Fruit fly (Drosophila melanogaster) whole organism, embryonic: ENCODE data around the gene CG31404.

Source experiments
- Ada2b ChIP-seq: fragments of 200-800 bp; sonication (Bioruptor generic); IDR thresholded peaks from 2 replicates; pipeline ENCODE4 v1.3.6; 2022; ENCODE audit warnings: missing biosample characterization, missing genetic modification characterization
- CG1024 ChIP-seq: fragments of 200-800 bp; sonication (Bioruptor generic); IDR thresholded peaks from 2 replicates; pipeline ENCODE4 v1.3.6; 2022; ENCODE audit warnings: missing biosample characterization, missing genetic modification characterization
- CG10979 ChIP-seq: fragments of 200-800 bp; sonication (Bioruptor generic); optimal IDR thresholded peaks from 2 replicates; lab custom pipeline; 2018; ENCODE audit warnings: missing biosample characterization, mild to moderate bottlenecking, missing genetic modification characterization, moderate library complexity
- CG11247 ChIP-seq: fragments of 200-800 bp; sonication (Bioruptor generic); IDR thresholded peaks from 2 replicates; pipeline ENCODE4 v1.3.6; 2022; ENCODE audit warnings: missing biosample characterization, missing genetic modification characterization
- CG12104 ChIP-seq: fragments of 200-800 bp; sonication (Bioruptor generic); optimal IDR thresholded peaks from 3 replicates; lab custom pipeline; 2016; ENCODE audit warnings: missing biosample characterization, missing genetic modification characterization
- CG12155 ChIP-seq: fragments of 200-800 bp; sonication (Bioruptor generic); optimal IDR thresholded peaks from 3 replicates; lab custom pipeline; 2016; ENCODE audit warnings: missing biosample characterization, missing genetic modification characterization
- CG12219 ChIP-seq: fragments of 200-800 bp; sonication (Bioruptor generic); optimal IDR thresholded peaks from 3 replicates; lab custom pipeline; 2018; ENCODE audit warnings: missing biosample characterization, mild to moderate bottlenecking, missing genetic modification characterization
- CG16815 ChIP-seq: fragments of 200-800 bp; sonication (Bioruptor generic); optimal IDR thresholded peaks from 3 replicates; lab custom pipeline; 2017; ENCODE audit warnings: missing biosample characterization, mild to moderate bottlenecking, missing genetic modification characterization
- CG17802 ChIP-seq: fragments of 200-800 bp; sonication (Bioruptor generic); optimal IDR thresholded peaks from 2 replicates; lab custom pipeline; 2018; ENCODE audit warnings: missing biosample characterization, mild to moderate bottlenecking, missing genetic modification characterization, moderate library complexity
- CG18476 ChIP-seq: fragments of 200-800 bp; sonication (Bioruptor generic); optimal IDR thresholded peaks from 2 replicates; lab custom pipeline; 2016; ENCODE audit warnings: missing biosample characterization, mild to moderate bottlenecking, missing genetic modification characterization
- CG33557 ChIP-seq: fragments of 200-800 bp; sonication (Bioruptor generic); optimal IDR thresholded peaks from 2 replicates; lab custom pipeline; 2019; ENCODE audit warnings: missing biosample characterization, mild to moderate bottlenecking, missing genetic modification characterization, moderate library complexity
- CG34224 ChIP-seq: fragments of 200-800 bp; sonication (Bioruptor generic); IDR thresholded peaks from 3 replicates; pipeline ENCODE4 v1.3.6; 2022; ENCODE audit warnings: missing biosample characterization, missing genetic modification characterization; ENCODE audit not compliant: partially characterized antibody
- CG5953 ChIP-seq: fragments of 200-800 bp; sonication (Bioruptor generic); IDR thresholded peaks from 2 replicates; pipeline ENCODE4 v1.3.6; 2022; ENCODE audit warnings: missing biosample characterization, missing genetic modification characterization
- CG7556 ChIP-seq: fragments of 200-800 bp; sonication (Bioruptor generic); optimal IDR thresholded peaks from 2 replicates; lab custom pipeline; 2017; ENCODE audit warnings: missing biosample characterization, mild to moderate bottlenecking, missing genetic modification characterization
- CTCF ChIP-seq: fragments of 200-800 bp; sonication (Bioruptor generic); optimal IDR thresholded peaks from 2 replicates; lab custom pipeline; 2017; ENCODE audit warnings: missing biosample characterization, mild to moderate bottlenecking, missing genetic modification characterization, moderate library complexity
- CkIIα-i1 ChIP-seq: fragments of 200-800 bp; sonication (Bioruptor generic); IDR thresholded peaks from 2 replicates; pipeline ENCODE4 v1.3.6; 2022; ENCODE audit warnings: missing biosample characterization, missing genetic modification characterization
- D ChIP-seq, 2 experiments: fragments of 200-800 bp in 1 of 2; fragments of >200 bp in 1 of 2; sonication (Bioruptor generic) in 1 of 2; optimal IDR thresholded peaks; 2 replicates in 1 of 2; 3 replicates in 1 of 2; lab custom pipeline; 2017; ENCODE audit warnings: mild to moderate bottlenecking in 1 of 2, missing biosample characterization in 1 of 2, missing genetic modification characterization in 1 of 2, missing genetic modification reagents in 1 of 2
- Ets97D ChIP-seq: fragments of 200-800 bp; sonication (Bioruptor generic); optimal IDR thresholded peaks from 3 replicates; lab custom pipeline; 2016; ENCODE audit warnings: missing biosample characterization, missing genetic modification characterization
- H2.0 ChIP-seq: fragments of 200-800 bp; sonication (Bioruptor generic); IDR thresholded peaks from 2 replicates; pipeline ENCODE4 v1.3.6; 2022; ENCODE audit warnings: missing biosample characterization, missing genetic modification characterization
- Hr78 ChIP-seq, 2 experiments: fragments of 200-800 bp in 1 of 2; fragments of >200 bp in 1 of 2; sonication (Bioruptor generic) in 1 of 2; optimal IDR thresholded peaks; 2 replicates each; lab custom pipeline; 2017 to 2019; ENCODE audit warnings: missing biosample characterization in 2 of 2, missing genetic modification characterization in 2 of 2, mild to moderate bottlenecking in 1 of 2, moderate library complexity in 1 of 2
- Neu2 ChIP-seq: fragments of 200-800 bp; sonication (Bioruptor generic); optimal IDR thresholded peaks from 3 replicates; lab custom pipeline; 2016; ENCODE audit warnings: missing biosample characterization, missing genetic modification characterization, borderline replicate concordance
- Oaz ChIP-seq: fragments of 200-800 bp; sonication (Bioruptor generic); IDR thresholded peaks from 2 replicates; pipeline ENCODE4 v1.3.6; 2022; ENCODE audit warnings: missing biosample characterization, missing genetic modification characterization
- Poxn ChIP-seq: fragments of 200-800 bp; sonication (Bioruptor generic); IDR thresholded peaks from 2 replicates; pipeline ENCODE4 v1.3.6; 2022; ENCODE audit warnings: missing biosample characterization, missing genetic modification characterization
- Sry-δ ChIP-seq: fragments of 200-800 bp; sonication (Bioruptor generic); optimal IDR thresholded peaks from 2 replicates; lab custom pipeline; 2016; ENCODE audit warnings: missing biosample characterization, missing genetic modification characterization
- Xbp1 ChIP-seq: fragments of 200-800 bp; sonication (Bioruptor generic); optimal IDR thresholded peaks from 3 replicates; lab custom pipeline; 2016; ENCODE audit warnings: missing biosample characterization, mild to moderate bottlenecking, missing genetic modification characterization
- ac ChIP-seq: fragments of 200-800 bp; sonication (Bioruptor generic); optimal IDR thresholded peaks from 3 replicates; lab custom pipeline; 2017; ENCODE audit warnings: missing biosample characterization, mild to moderate bottlenecking, missing genetic modification characterization
- bowl ChIP-seq: fragments of 200-800 bp; sonication (Bioruptor generic); IDR thresholded peaks from 2 replicates; pipeline ENCODE4 v1.3.6; 2022; ENCODE audit warnings: missing biosample characterization, missing genetic modification characterization
- emc ChIP-seq: fragments of 200-800 bp; sonication (Bioruptor generic); optimal IDR thresholded peaks from 2 replicates; lab custom pipeline; 2016; ENCODE audit warnings: missing biosample characterization, missing genetic modification characterization
- ems ChIP-seq: fragments of 200-800 bp; sonication (Bioruptor generic); optimal IDR thresholded peaks from 3 replicates; lab custom pipeline; 2016; ENCODE audit warnings: missing biosample characterization, missing genetic modification characterization
- fd3F ChIP-seq: fragments of 200-800 bp; sonication (Bioruptor generic); optimal IDR thresholded peaks from 2 replicates; lab custom pipeline; 2018; ENCODE audit warnings: missing biosample characterization, mild to moderate bottlenecking, missing genetic modification characterization, moderate library complexity
- gsb ChIP-seq: fragments of 200-800 bp; sonication (Bioruptor generic); IDR thresholded peaks from 2 replicates; pipeline ENCODE4 v1.3.6; 2022; ENCODE audit warnings: missing biosample characterization, missing genetic modification characterization
- h ChIP-seq: fragments of >200 bp; optimal IDR thresholded peaks from 2 replicates; lab custom pipeline; 2017
- hkb ChIP-seq, 2 experiments: fragments of 200-800 bp in 1 of 2; fragments of >200 bp in 1 of 2; sonication (Bioruptor generic) in 1 of 2; IDR thresholded peaks in 1 of 2; optimal IDR thresholded peaks in 1 of 2; 2 replicates each; pipeline versions ENCODE4 v1.3.6 to Lab custom; 2017 to 2022; ENCODE audit warnings: missing biosample characterization in 1 of 2, missing genetic modification characterization in 1 of 2
- ind ChIP-seq: fragments of 200-800 bp; sonication (Bioruptor generic); optimal IDR thresholded peaks from 3 replicates; lab custom pipeline; 2016; ENCODE audit warnings: missing biosample characterization, missing genetic modification characterization
- jigr1 ChIP-seq: fragments of 200-800 bp; sonication (Bioruptor generic); IDR thresholded peaks from 3 replicates; pipeline ENCODE4 v1.3.6; 2022; ENCODE audit warnings: missing biosample characterization, missing genetic modification characterization
- ken ChIP-seq: fragments of 200-800 bp; sonication (Bioruptor generic); IDR thresholded peaks from 3 replicates; pipeline ENCODE4 v1.3.6; 2022; ENCODE audit warnings: missing biosample characterization, missing genetic modification characterization
- kni ChIP-seq: fragments of 200-800 bp; sonication (Bioruptor generic); optimal IDR thresholded peaks from 3 replicates; lab custom pipeline; 2017; ENCODE audit warnings: mild to moderate bottlenecking, missing biosample characterization, missing genetic modification reagents, missing genetic modification characterization
- luna ChIP-seq: fragments of 200-800 bp; sonication (Bioruptor generic); optimal IDR thresholded peaks from 2 replicates; lab custom pipeline; 2016; ENCODE audit warnings: missing biosample characterization, missing genetic modification characterization
- nerfin-1 ChIP-seq: fragments of 200-800 bp; sonication (Bioruptor generic); optimal IDR thresholded peaks from 3 replicates; lab custom pipeline; 2019; ENCODE audit warnings: missing biosample characterization, mild to moderate bottlenecking, missing genetic modification characterization, moderate library complexity
- pb ChIP-seq: fragments of 200-800 bp; sonication (Bioruptor generic); optimal IDR thresholded peaks from 3 replicates; lab custom pipeline; 2016; ENCODE audit warnings: missing biosample characterization, missing genetic modification characterization
- prd ChIP-seq, 3 experiments: fragments of >200 bp in 2 of 3; fragments of 200-800 bp in 1 of 3; sonication (Bioruptor generic) in 1 of 3; optimal IDR thresholded peaks in 2 of 3; IDR thresholded peaks in 1 of 3; 2 replicates in 2 of 3; 3 replicates in 1 of 3; pipeline versions ENCODE4 v1.3.6 to Lab custom; 2017 to 2022; ENCODE audit warnings: missing biosample characterization in 1 of 3, missing genetic modification characterization in 1 of 3
- pros ChIP-seq: fragments of 200-800 bp; sonication (Bioruptor generic); optimal IDR thresholded peaks from 3 replicates; lab custom pipeline; 2019; ENCODE audit warnings: missing biosample characterization, mild to moderate bottlenecking, missing genetic modification characterization, moderate library complexity
- sqz ChIP-seq: fragments of 200-800 bp; sonication (Bioruptor generic); optimal IDR thresholded peaks from 3 replicates; lab custom pipeline; 2018; ENCODE audit warnings: missing biosample characterization, mild to moderate bottlenecking, missing genetic modification characterization
- stc ChIP-seq: fragments of 200-800 bp; sonication (Bioruptor generic); IDR thresholded peaks from 2 replicates; pipeline ENCODE4 v1.3.6; 2022; ENCODE audit warnings: missing biosample characterization, missing genetic modification characterization
- tap ChIP-seq: fragments of 200-800 bp; optimal IDR thresholded peaks from 3 replicates; lab custom pipeline; 2019; ENCODE audit warnings: missing biosample characterization, mild to moderate bottlenecking, missing genetic modification characterization, moderate library complexity
- trh ChIP-seq: fragments of 200-800 bp; sonication (Bioruptor generic); optimal IDR thresholded peaks from 2 replicates; lab custom pipeline; 2016; ENCODE audit warnings: missing biosample characterization, missing genetic modification characterization
- ttk ChIP-seq: fragments of 200-800 bp; sonication (Bioruptor generic); IDR thresholded peaks from 2 replicates; pipeline ENCODE4 v2.1.2; 2022; ENCODE audit warnings: missing biosample characterization, missing genetic modification characterization
- twi ChIP-seq: fragments of 200-800 bp; optimal IDR thresholded peaks from 2 replicates; lab custom pipeline; 2019; ENCODE audit warnings: missing biosample characterization, mild to moderate bottlenecking, missing genetic modification characterization, moderate library complexity
- zfh2 ChIP-seq: fragments of 200-800 bp; sonication (Bioruptor generic); optimal IDR thresholded peaks from 2 replicates; lab custom pipeline; 2016; ENCODE audit warnings: missing biosample characterization, missing genetic modification characterization

CG31404 gene

DNA sequence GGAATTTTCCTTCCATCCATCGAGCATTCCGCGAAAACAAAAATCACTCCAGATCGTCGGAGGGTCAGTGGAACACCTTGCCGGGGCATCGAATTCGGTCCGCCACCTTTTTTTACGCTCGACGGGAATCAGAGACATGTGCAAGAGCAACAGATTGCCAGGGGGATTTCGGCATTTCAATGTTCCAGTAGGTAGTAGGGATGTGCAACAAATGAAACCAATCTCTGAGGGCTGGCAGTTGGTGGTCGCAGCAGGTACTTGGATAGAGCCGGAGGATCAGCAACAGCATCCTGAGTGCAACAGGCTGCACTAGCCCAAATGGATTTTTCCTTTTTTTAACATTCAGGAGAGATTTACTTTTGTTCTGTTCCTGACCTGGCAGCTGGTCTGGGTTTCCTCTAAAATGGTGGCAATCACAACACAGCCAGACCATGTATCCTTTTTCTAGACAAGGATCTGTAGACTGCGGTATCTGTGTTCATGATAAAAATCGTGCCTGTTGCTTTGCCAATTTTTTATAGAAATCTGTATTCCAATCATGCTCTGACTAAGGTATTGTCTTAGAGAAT lies 25.4 kb downstream of the CG31404 start (continued):
- TF ChIP-seq Xbp1 (GFP tag; lab: Kevin White, UChicago) = no peak
- TF ChIP-seq ems (GFP tag; lab: Kevin White, UChicago) = no peak
- no peak for TF ChIP-seq hkb (optimal IDR thresholded peaks at IDR 0.05; lab: Kevin White, UChicago)
- TF ChIP-seq hkb (GFP tag; IDR thresholded peaks at IDR 0.05; lab: Robert Waterston, UW) = no peak
- no peak for TF ChIP-seq CG34224 (GFP tag; lab: Robert Waterston, UW)
- no peak for TF ChIP-seq CG10979
- no peak for TF ChIP-seq gsb (GFP tag; lab: Robert Waterston, UW)
- no peak for TF ChIP-seq nerfin-1 (tag; lab: Kevin White, UChicago)
- peak; percentile 60 for TF ChIP-seq ac (GFP tag; lab: Kevin White, UChicago)
- no peak for TF ChIP-seq prd (optimal IDR thresholded peaks at IDR 0.05; lab: Kevin White, UChicago)
- TF ChIP-seq prd (GFP tag; IDR thresholded peaks at IDR 0.05; lab: Robert Waterston, UW) = no peak
- TF ChIP-seq CG5953 (GFP tag; lab: Robert Waterston, UW) = no peak
- TF ChIP-seq ind = no peak
- TF ChIP-seq emc (GFP tag; lab: Kevin White, UChicago) = no peak
- TF ChIP-seq CG33557 = no peak
- no peak for TF ChIP-seq CG16815 (GFP tag; lab: Kevin White, UChicago)
- TF ChIP-seq CG12155 = no peak
- TF ChIP-seq CG1024 (GFP tag; lab: Robert Waterston, UW) = no peak
- TF ChIP-seq CG12219 = no peak
- no peak for TF ChIP-seq H2.0 (GFP tag; lab: Robert Waterston, UW)
- no peak for TF ChIP-seq stc (GFP tag; lab: Robert Waterston, UW)
- TF ChIP-seq ken (GFP tag; lab: Robert Waterston, UW) = no peak
- peak; percentile 48 for TF ChIP-seq Neu2 (GFP tag; lab: Kevin White, UChicago)
- TF ChIP-seq sqz (GFP tag; lab: Kevin White, UChicago) = no peak
- TF ChIP-seq fd3F = no peak
- TF ChIP-seq luna (GFP tag; lab: Kevin White, UChicago) = no peak
- TF ChIP-seq CG7556 (GFP tag; lab: Kevin White, UChicago) = no peak
- TF ChIP-seq Oaz (GFP tag; lab: Robert Waterston, UW) = no peak
- TF ChIP-seq pros (GFP tag; lab: Kevin White, UChicago) = peak; percentile 28
- no peak for TF ChIP-seq Ada2b (GFP tag; lab: Robert Waterston, UW)
- peak; percentile 92 for TF ChIP-seq D (optimal IDR thresholded peaks at IDR 0.05; lab: Kevin White, UChicago)
- no peak for TF ChIP-seq D (GFP tag; optimal IDR thresholded peaks at IDR 0.05; lab: Kevin White, UChicago)
- TF ChIP-seq CG18476 (GFP tag; lab: Kevin White, UChicago) = no peak
- no peak for TF ChIP-seq bowl (GFP tag; lab: Robert Waterston, UW)
- TF ChIP-seq CG17802 = no peak
- TF ChIP-seq trh = no peak
- no peak for TF ChIP-seq tap (tag; lab: Kevin White, UChicago)
- TF ChIP-seq twi (tag; lab: Kevin White, UChicago) = peak; percentile 97
- no peak for TF ChIP-seq Hr78 (GFP tag; optimal IDR thresholded peaks at IDR 0.05; lab: Kevin White, UChicago)
- no peak for TF ChIP-seq h (lab: Kevin White, UChicago)
- no peak for TF ChIP-seq CkIIα-i1 (GFP tag; lab: Robert Waterston, UW)
- no peak for TF ChIP-seq Sry-δ (GFP tag; lab: Kevin White, UChicago)
- TF ChIP-seq zfh2 (GFP tag; lab: Kevin White, UChicago) = no peak
- no peak for TF ChIP-seq pb (GFP tag; lab: Kevin White, UChicago)
- no peak for TF ChIP-seq CG12104
- no peak for TF ChIP-seq CG11247 (GFP tag; lab: Robert Waterston, UW)
- no peak for TF ChIP-seq Poxn (GFP tag; lab: Robert Waterston, UW)
- no peak for TF ChIP-seq ttk
- no peak for TF ChIP-seq Ets97D (GFP tag; lab: Kevin White, UChicago)
- peak; percentile 67 for TF ChIP-seq kni (GFP tag; lab: Kevin White, UChicago)
- TF ChIP-seq jigr1 (GFP tag; lab: Robert Waterston, UW) = no peak
- no peak for TF ChIP-seq CTCF
